Fruit fly (Drosophila melanogaster): Measurements from ENCODE around the gene CG7016.

CG7016 gene

dm6 chr3R:24875939-24876842, 13.5 kb downstream of the CG7016 start, which contains the start of gene CG3744 (continued):
- peak; percentile 81 for TF ChIP-seq achi (GFP tag; optimal IDR thresholded peaks at IDR 0.05)
- TF ChIP-seq lz (GFP tag; optimal IDR thresholded peaks at IDR 0.05) = peak; percentile 74
- peak in 1 of 2 experiments; percentile 70 for TF ChIP-seq salr (GFP tag; optimal IDR thresholded peaks at IDR 0.05)
- peak; percentile 72 for TF ChIP-seq CG8632 (GFP tag; optimal IDR thresholded peaks at IDR 0.05)
- peak; percentile 85 for TF ChIP-seq CG11294 (GFP tag; IDR thresholded peaks at IDR 0.05)
- TF ChIP-seq ss (GFP tag; optimal IDR thresholded peaks at IDR 0.05) = peak in 1 of 2 experiments; percentile 70
- peak; percentile 75 for TF ChIP-seq svp (GFP tag)
- TF ChIP-seq Gug (GFP tag; IDR thresholded peaks at IDR 0.05) = peak; percentile 86
- TF ChIP-seq Hr4 (GFP tag; optimal IDR thresholded peaks at IDR 0.05) = peak; percentile 74
- TF ChIP-seq CG34406 (GFP tag; optimal IDR thresholded peaks at IDR 0.05) = peak; percentile 60
- no peak for TF ChIP-seq CG6276 (GFP tag; optimal IDR thresholded peaks at IDR 0.05)
- no peak for TF ChIP-seq pdm3 (GFP tag; optimal IDR thresholded peaks at IDR 0.05)
- TF ChIP-seq fkh (GFP tag; optimal IDR thresholded peaks at IDR 0.05) = no peak
- TF ChIP-seq CG11902 (GFP tag; optimal IDR thresholded peaks at IDR 0.05) = peak; percentile 66
- peak; percentile 89 for TF ChIP-seq CG6163 (GFP tag; IDR thresholded peaks at IDR 0.05)
- TF ChIP-seq CG6808 (GFP tag; optimal IDR thresholded peaks at IDR 0.05) = peak; percentile 47
- TF ChIP-seq CG31627 (GFP tag; optimal IDR thresholded peaks at IDR 0.05) = peak; percentile 77
- TF ChIP-seq Sox102F (GFP tag; optimal IDR thresholded peaks at IDR 0.05) = peak; percentile 35

- TF ChIP-seq fd59A (GFP tag; optimal IDR thresholded peaks at IDR 0.05) = no peak
- TF ChIP-seq CG1621 (tag; optimal IDR thresholded peaks at IDR 0.05) = peak; percentile 82
- no peak for TF ChIP-seq CG6792 (GFP tag; optimal IDR thresholded peaks at IDR 0.05)
- TF ChIP-seq CG7368 (GFP tag; optimal IDR thresholded peaks at IDR 0.05) = no peak
- TF ChIP-seq Met (GFP tag; optimal IDR thresholded peaks at IDR 0.05) = no peak
- no peak for TF ChIP-seq pdm3 (GFP tag; optimal IDR thresholded peaks at IDR 0.05)
- no peak for TF ChIP-seq Hr38 (GFP tag; optimal IDR thresholded peaks at IDR 0.05)
- TF ChIP-seq Hr4 (GFP tag; optimal IDR thresholded peaks at IDR 0.05) = no peak
- TF ChIP-seq net (GFP tag; optimal IDR thresholded peaks at IDR 0.05) = no peak
- peak; percentile 85 for TF ChIP-seq Eip78C (GFP tag)
- no peak for TF ChIP-seq fd85E (GFP tag; optimal IDR thresholded peaks at IDR 0.05)
Measured at dm6 chr3R:24876843-24877457, 14.2 kb downstream of the CG7016 start, which contains the start of the genes CG11089 and CG31381. Gene CG11089, plus strand, starts transcription at chr3R:24877045. Gene CG31381, plus strand, starts transcription at chr3R:24877045.

dm6 chr3R:24878655-24879054, 15.9 kb downstream of the CG7016 start:
- TF ChIP-seq svp (GFP tag) (peak; percentile 100), Sox15 (GFP tag; optimal IDR thresholded peaks at IDR 0.05) (no peak)

- TF ChIP-seq CG32006 (GFP tag; optimal IDR thresholded peaks at IDR 0.05) (peak; percentile 78), Sox102F (GFP tag; optimal IDR thresholded peaks at IDR 0.05) (peak; percentile 20), acj6 (GFP tag; optimal IDR thresholded peaks at IDR 0.05) (no peak), CG6854 (GFP tag; optimal IDR thresholded peaks at IDR 0.05) (no peak), Hr4 (GFP tag; optimal IDR thresholded peaks at IDR 0.05) (peak; percentile 80), CG11294 (GFP tag; IDR thresholded peaks at IDR 0.05) (no peak), svp (GFP tag) (peak; percentile 20), CG7368 (GFP tag; optimal IDR thresholded peaks at IDR 0.05) (peak; percentile 25), Blimp-1 (GFP tag; optimal IDR thresholded peaks at IDR 0.05) (peak; percentile 5), achi (GFP tag; optimal IDR thresholded peaks at IDR 0.05) (peak; percentile 33), Sox15 (GFP tag; optimal IDR thresholded peaks at IDR 0.05) (peak; percentile 17), salr (GFP tag; optimal IDR thresholded peaks at IDR 0.05) (peak in 1 of 2 experiments; percentile 16), spab (GFP tag; optimal IDR thresholded peaks at IDR 0.05) (no peak), eg (GFP tag; IDR thresholded peaks at IDR 0.05) (0 out of 3 replicates have a peak, but pooled peaks have one; percentile 38), Eip78C (GFP tag) (peak; percentile 90), Lpt (GFP tag; optimal IDR thresholded peaks at IDR 0.05) (peak; percentile 33), CG15336 (GFP tag; IDR thresholded peaks at IDR 0.05) (peak; percentile 68), CG6792 (GFP tag; optimal IDR thresholded peaks at IDR 0.05) (peak; percentile 22), dsx (GFP tag; optimal IDR thresholded peaks at IDR 0.05; ENCODE audit: poor library complexity, severe bottlenecking) (no peak), dac (GFP tag; optimal IDR thresholded peaks at IDR 0.05) (peak; percentile 13), CG8632 (GFP tag; optimal IDR thresholded peaks at IDR 0.05) (peak; percentile 2), CG34406 (GFP tag; optimal IDR thresholded peaks at IDR 0.05) (peak; percentile 63), Eip75B (GFP tag; optimal IDR thresholded peaks at IDR 0.05) (peak; percentile 34), CG10669 (GFP tag; optimal IDR thresholded peaks at IDR 0.05) (no peak), CG4318 (GFP tag; optimal IDR thresholded peaks at IDR 0.05) (peak; percentile 62), pdm3 (GFP tag; optimal IDR thresholded peaks at IDR 0.05) (peak; percentile 53), CG6276 (GFP tag; optimal IDR thresholded peaks at IDR 0.05) (peak; percentile 42)
Measured at dm6 chr3R:24886470-24886869, 23.7 kb downstream of the CG7016 start.
